Worm (Caenorhabditis elegans): ENCODE results near the gene F25B5.6.

DNA sequence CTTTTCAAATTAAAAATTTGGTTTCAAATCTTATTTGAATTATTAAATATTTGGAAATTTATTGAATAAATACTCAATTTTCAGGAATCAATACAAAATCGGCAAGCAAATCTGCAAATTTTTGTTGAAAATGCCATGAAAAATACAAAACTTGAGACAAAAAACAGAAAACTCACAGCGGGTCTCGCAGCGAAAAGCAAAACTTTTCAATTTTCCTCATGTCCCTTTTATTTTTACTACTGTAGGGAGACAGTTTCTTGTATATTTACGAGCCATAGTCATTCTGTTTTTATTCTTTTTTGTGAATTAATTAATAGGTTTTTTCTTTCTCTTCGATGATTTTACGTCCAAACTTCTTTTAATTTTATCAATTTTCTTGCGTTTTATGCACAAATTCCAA lies 39.9 kb upstream of the F25B5.6 start:
- TF ChIP-seq nhr-28 (tag; optimal IDR thresholded peaks at IDR 0.05) (no peak), lin-1 (GFP tag; IDR thresholded peaks at IDR 0.05) (no peak), aly-2 (tag; optimal IDR thresholded peaks at IDR 0.05) (no peak), lin-29 (GFP tag; IDR thresholded peaks at IDR 0.05) (no peak), zag-1 (tag; optimal IDR thresholded peaks at IDR 0.05) (no peak), snpc-4 (tag; optimal IDR thresholded peaks at IDR 0.05) (no peak), mep-1 (tag; optimal IDR thresholded peaks at IDR 0.05) (no peak), nhr-25 (tag; optimal IDR thresholded peaks at IDR 0.05; ENCODE audit: borderline replicate concordance, insufficient read depth) (no peak), F10B5.3 (tag; optimal IDR thresholded peaks at IDR 0.05) (no peak), T20F7.1 (GFP tag; optimal IDR thresholded peaks at IDR 0.05) (no peak), nhr-111 (GFP tag; optimal IDR thresholded peaks at IDR 0.05) (no peak), fos-1 (tag; optimal IDR thresholded peaks at IDR 0.05) (no peak), F37D6.2 (tag; optimal IDR thresholded peaks at IDR 0.05) (no peak)
